Worm (Caenorhabditis elegans) whole organism, L4 larva: ENCODE results near the gene R09E10.6.
A peak's percentile ranks its signal among the peaks of the same experiment; 100 is the strongest.

Source experiments
- F10B5.3 ChIP-seq: sonication (generic microtip); optimal IDR thresholded peaks from 2 replicates; lab custom pipeline; 2016; ENCODE audit warnings: mild to moderate bottlenecking, missing genetic modification characterization, missing compliant biosample characterization
- F37D6.2 ChIP-seq: sonication (generic microtip); optimal IDR thresholded peaks from 2 replicates; lab custom pipeline; 2016; ENCODE audit warnings: mild to moderate bottlenecking, missing genetic modification characterization, missing compliant biosample characterization
- F49E8.2 ChIP-seq: sonication (generic microtip); optimal IDR thresholded peaks from 2 replicates; lab custom pipeline; 2016; ENCODE audit warnings: missing compliant biosample characterization, mild to moderate bottlenecking, missing genetic modification characterization, borderline replicate concordance
- R02D3.7 ChIP-seq: fragments of 150-350 bp; sonication (generic microtip); optimal IDR thresholded peaks from 3 replicates; lab custom pipeline; 2014; ENCODE audit warnings: missing biosample characterization, missing genetic modification characterization
- ZK337.2 ChIP-seq: fragments of 200-800 bp; sonication (Bioruptor generic); IDR thresholded peaks from 2 replicates; pipeline ENCODE4 v1.3.6; 2022; ENCODE audit warnings: missing genetic modification reagents, missing genetic modification characterization, missing compliant biosample characterization
- aha-1 ChIP-seq: fragments of 150-350 bp; peaks from one replicate; lab custom pipeline; 2014; ENCODE audit warnings: missing biosample characterization, missing genetic modification characterization
- attf-4 ChIP-seq: sonication (generic microtip); optimal IDR thresholded peaks from 3 replicates; lab custom pipeline; 2017; ENCODE audit warnings: missing biosample characterization, missing genetic modification characterization
- ceh-20 ChIP-seq: fragments of 200-800 bp; sonication (Bioruptor generic); IDR thresholded peaks from 2 replicates; pipeline ENCODE4 v1.3.6; 2022; ENCODE audit warnings: missing genetic modification reagents, missing genetic modification characterization, missing compliant biosample characterization
- ceh-32 ChIP-seq: sonication (generic microtip); optimal IDR thresholded peaks from 2 replicates; lab custom pipeline; 2016; ENCODE audit warnings: mild to moderate bottlenecking, missing genetic modification characterization, missing compliant biosample characterization; ENCODE audit not compliant: poor library complexity
- ceh-82 ChIP-seq: sonication (generic microtip); optimal IDR thresholded peaks from 2 replicates; lab custom pipeline; 2017; ENCODE audit warnings: missing biosample characterization, missing genetic modification characterization
- ctbp-1 ChIP-seq: fragments of 200-800 bp; sonication (Bioruptor generic); IDR thresholded peaks from 2 replicates; pipeline ENCODE4 v1.3.6; 2022; ENCODE audit warnings: missing genetic modification reagents, missing genetic modification characterization, missing compliant biosample characterization
- daf-12 ChIP-seq: fragments of 150-350 bp; optimal IDR thresholded peaks from 2 replicates; lab custom pipeline; 2014; ENCODE audit warnings: missing biosample characterization, missing genetic modification reagents, missing genetic modification characterization
- dpl-1 ChIP-seq: fragments of 150-350 bp; optimal IDR thresholded peaks from 2 replicates; lab custom pipeline; 2014; ENCODE audit warnings: missing biosample characterization, missing genetic modification reagents, missing genetic modification characterization
- duxl-1 ChIP-seq: sonication (generic microtip); optimal IDR thresholded peaks from 2 replicates; lab custom pipeline; 2016; ENCODE audit warnings: mild to moderate bottlenecking, missing genetic modification characterization, moderate library complexity, missing compliant biosample characterization; ENCODE audit not compliant: poor library complexity
- egl-27 ChIP-seq: sonication (generic microtip); optimal IDR thresholded peaks from 3 replicates; lab custom pipeline; 2017; ENCODE audit warnings: missing biosample characterization, missing genetic modification reagents, missing genetic modification characterization
- egl-43 ChIP-seq: fragments of 200-800 bp; sonication (Bioruptor generic); IDR thresholded peaks from 2 replicates; pipeline ENCODE4 v1.3.6; 2022; ENCODE audit warnings: missing genetic modification reagents, missing genetic modification characterization, missing compliant biosample characterization
- fkh-10 ChIP-seq: fragments of 150-350 bp; optimal IDR thresholded peaks from 2 replicates; lab custom pipeline; 2014; ENCODE audit warnings: missing biosample characterization, missing genetic modification reagents, missing genetic modification characterization
- hlh-30 ChIP-seq: sonication (generic microtip); optimal IDR thresholded peaks from 2 replicates; lab custom pipeline; 2017; ENCODE audit warnings: antibody characterized with exemption, mild to moderate bottlenecking, missing genetic modification characterization, missing compliant biosample characterization; ENCODE audit not compliant: insufficient read depth
- hmg-1.1 ChIP-seq: fragments of 200-800 bp; sonication (Bioruptor generic); IDR thresholded peaks from 2 replicates; pipeline ENCODE4 v1.3.6; 2022; ENCODE audit warnings: missing genetic modification reagents, missing genetic modification characterization, missing compliant biosample characterization
- lin-1 ChIP-seq: fragments of 200-800 bp; sonication (Bioruptor generic); IDR thresholded peaks from 2 replicates; pipeline ENCODE4 v1.3.6; 2022; ENCODE audit warnings: missing genetic modification reagents, missing genetic modification characterization, missing compliant biosample characterization
- lin-13 ChIP-seq: fragments of 150-350 bp; optimal IDR thresholded peaks from 2 replicates; lab custom pipeline; 2014; ENCODE audit warnings: missing biosample characterization, missing genetic modification reagents, missing genetic modification characterization
- lin-29 ChIP-seq: fragments of 200-800 bp; sonication (Bioruptor generic); IDR thresholded peaks from 2 replicates; pipeline ENCODE4 v1.3.6; 2022; ENCODE audit warnings: missing genetic modification reagents, missing genetic modification characterization, missing compliant biosample characterization
- lin-38 ChIP-seq: fragments of 200-800 bp; sonication (Bioruptor generic); IDR thresholded peaks from 2 replicates; pipeline ENCODE4 v1.3.6; 2022; ENCODE audit warnings: missing genetic modification reagents, missing genetic modification characterization, missing compliant biosample characterization
- lir-3 ChIP-seq: sonication (generic microtip); optimal IDR thresholded peaks from 2 replicates; lab custom pipeline; 2016; ENCODE audit warnings: mild to moderate bottlenecking, missing genetic modification characterization, missing compliant biosample characterization
- madf-9 ChIP-seq: fragments of 200-800 bp; sonication (Bioruptor generic); conservative IDR thresholded peaks from 2 replicates; pipeline ENCODE4 v1.3.6; 2022; ENCODE audit warnings: missing genetic modification reagents, missing genetic modification characterization, missing compliant biosample characterization
- mxl-3 ChIP-seq: fragments of 200-800 bp; sonication (Bioruptor generic); optimal IDR thresholded peaks from 2 replicates; lab custom pipeline; 2018; ENCODE audit warnings: mild to moderate bottlenecking, missing genetic modification characterization, missing compliant biosample characterization
- nhr-11 ChIP-seq: fragments of 150-350 bp; optimal IDR thresholded peaks from 2 replicates; lab custom pipeline; 2014; ENCODE audit warnings: missing biosample characterization, missing genetic modification characterization
- nhr-42 ChIP-seq: fragments of 200-800 bp; sonication (Bioruptor generic); IDR thresholded peaks from 2 replicates; pipeline ENCODE4 v1.3.6; 2022; ENCODE audit warnings: missing genetic modification characterization, missing compliant biosample characterization
- nhr-6 ChIP-seq: fragments of 150-350 bp; optimal IDR thresholded peaks from 2 replicates; lab custom pipeline; 2014; ENCODE audit warnings: missing biosample characterization, missing genetic modification characterization
- nhr-76 ChIP-seq: fragments of 150-350 bp; optimal IDR thresholded peaks from 2 replicates; lab custom pipeline; 2014; ENCODE audit warnings: missing biosample characterization, missing genetic modification characterization
- nhr-77 ChIP-seq: fragments of 150-350 bp; optimal IDR thresholded peaks from 2 replicates; lab custom pipeline; 2014; ENCODE audit warnings: missing biosample characterization, missing genetic modification characterization
- pha-4 ChIP-seq, 2 experiments: fragments of 150-350 bp in 1 of 2; fragments of 200-800 bp in 1 of 2; sonication (Bioruptor generic) in 1 of 2; IDR thresholded peaks in 1 of 2; optimal IDR thresholded peaks in 1 of 2; 2 replicates each; pipeline versions ENCODE4 v1.3.6 to Lab custom; 2014 to 2022; ENCODE audit warnings: missing genetic modification characterization in 2 of 2, missing genetic modification reagents in 2 of 2, missing biosample characterization in 1 of 2, missing compliant biosample characterization in 1 of 2
- php-3 ChIP-seq: fragments of 200-800 bp; sonication (Bioruptor generic); IDR thresholded peaks from 2 replicates; pipeline ENCODE4 v1.3.6; 2022; ENCODE audit warnings: missing genetic modification reagents, missing genetic modification characterization, missing compliant biosample characterization
- rbr-2 ChIP-seq: sonication (generic microtip); optimal IDR thresholded peaks from 2 replicates; lab custom pipeline; 2016; ENCODE audit warnings: missing genotype, missing genetic modification characterization, missing compliant biosample characterization
- sdz-12 ChIP-seq: fragments of 200-800 bp; sonication (Bioruptor generic); optimal IDR thresholded peaks from 2 replicates; lab custom pipeline; 2018; ENCODE audit warnings: mild to moderate bottlenecking, missing genetic modification characterization, missing compliant biosample characterization
- set-16 ChIP-seq: fragments of 200-800 bp; sonication (Bioruptor generic); IDR thresholded peaks from 2 replicates; pipeline ENCODE4 v1.3.6; 2022; ENCODE audit warnings: missing genetic modification reagents, missing genetic modification characterization, missing compliant biosample characterization
- snpc-4 ChIP-seq: fragments of 150-350 bp; optimal IDR thresholded peaks from 2 replicates; lab custom pipeline; 2014; ENCODE audit warnings: missing biosample characterization, missing genetic modification characterization
- tra-1 ChIP-seq: fragments of 200-800 bp; sonication (Bioruptor generic); IDR thresholded peaks from 2 replicates; pipeline ENCODE4 v1.3.6; 2022; ENCODE audit warnings: missing genetic modification reagents, missing genetic modification characterization, missing compliant biosample characterization
- unc-62 ChIP-seq, 3 experiments: fragments of 150-350 bp in 1 of 3; sonication (generic microtip); optimal IDR thresholded peaks in 2 of 3; peaks in 1 of 3; 1 replicate in 1 of 3; 2 replicates in 2 of 3; lab custom pipeline; 2014 to 2017; ENCODE audit warnings: missing biosample characterization in 3 of 3, missing genetic modification characterization in 3 of 3, missing genetic modification reagents in 3 of 3, missing genotype in 1 of 3
- zag-1 ChIP-seq: fragments of 150-350 bp; optimal IDR thresholded peaks from 2 replicates; lab custom pipeline; 2014; ENCODE audit warnings: missing biosample characterization, missing genetic modification characterization
- zfp-2 ChIP-seq: sonication (generic microtip); optimal IDR thresholded peaks from 2 replicates; lab custom pipeline; 2016; ENCODE audit warnings: mild to moderate bottlenecking, missing genetic modification characterization, missing compliant biosample characterization
- zip-2 ChIP-seq: fragments of 150-350 bp; optimal IDR thresholded peaks from 2 replicates; lab custom pipeline; 2014; ENCODE audit warnings: missing biosample characterization, missing genetic modification characterization
- ztf-7 ChIP-seq: fragments of 150-350 bp; optimal IDR thresholded peaks from 2 replicates; lab custom pipeline; 2014; ENCODE audit warnings: missing biosample characterization, missing genetic modification characterization

Gene R09E10.6

DNA sequence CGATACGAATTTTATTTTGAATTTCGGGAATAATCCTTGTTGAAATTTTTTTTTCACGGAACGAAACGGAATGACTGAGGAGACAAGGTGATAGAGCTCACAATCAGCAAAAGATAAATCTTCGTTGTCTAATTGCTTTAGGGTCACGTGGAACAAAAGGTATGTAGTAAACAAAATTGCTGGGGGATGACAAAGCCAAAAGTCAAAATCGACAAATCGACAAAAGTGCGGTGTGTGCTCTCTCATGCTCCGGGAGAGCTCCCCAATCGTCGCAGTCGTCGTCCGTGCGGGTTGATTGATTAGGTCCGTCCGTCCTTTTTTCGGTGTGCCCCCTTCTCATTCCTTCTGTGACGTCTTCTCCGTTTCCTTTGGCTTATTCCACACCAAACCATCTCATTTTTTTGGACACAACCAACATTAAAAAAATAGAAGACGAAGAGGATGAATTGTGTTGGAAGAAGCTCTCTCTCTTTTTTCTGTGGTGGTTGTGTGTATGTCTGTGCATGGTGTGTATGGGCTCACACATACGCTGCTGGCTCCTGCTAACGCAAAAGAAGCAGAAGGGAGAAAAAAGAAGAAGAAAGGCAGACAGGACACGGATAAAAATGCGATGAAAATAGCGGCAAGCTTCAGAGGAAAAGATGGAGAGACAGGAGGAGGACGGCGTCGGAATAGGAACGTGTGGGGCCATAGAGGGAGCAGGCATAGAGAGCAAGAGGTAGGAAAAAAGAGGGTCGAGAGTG, 47.9 kb upstream of the R09E10.6 start:
- no peak for TF ChIP-seq zip-2 (tag; lab: Kevin White, UChicago)
- peak; percentile 55 for TF ChIP-seq rbr-2 (tag; lab: Kevin White, UChicago)
- TF ChIP-seq R02D3.7 (tag; lab: Kevin White, UChicago), result no peak
- TF ChIP-seq fkh-10, result peak; percentile 35
- no peak for TF ChIP-seq mxl-3 (GFP tag; lab: Kevin White, UChicago)
- TF ChIP-seq egl-43, result 0 out of 2 replicates have a peak, but pooled peaks have one; percentile 17
- TF ChIP-seq pha-4 (GFP tag; IDR thresholded peaks at IDR 0.05; lab: Robert Waterston, UW), result peak; percentile 7; the same call in 1 of the 2 replicates
- TF ChIP-seq pha-4 (tag; optimal IDR thresholded peaks at IDR 0.05; lab: Kevin White, UChicago), result no peak
- no peak for TF ChIP-seq duxl-1 (tag; lab: Kevin White, UChicago)
- peak; percentile 36; the same call in 1 of the 2 replicates for TF ChIP-seq hmg-1.1
- peak; percentile 48 for TF ChIP-seq set-16 (GFP tag; lab: Robert Waterston, UW)
- TF ChIP-seq F37D6.2 (tag; lab: Kevin White, UChicago), result peak; percentile 1
- 0 out of 2 replicates have a peak, but pooled peaks have one; percentile 53 for TF ChIP-seq ceh-20 (GFP tag; lab: Robert Waterston, UW)
- TF ChIP-seq nhr-76 (tag; lab: Kevin White, UChicago), result no peak
- TF ChIP-seq zag-1, result no peak
- TF ChIP-seq F10B5.3, result peak; percentile 1
- peak; percentile 99 for TF ChIP-seq aha-1
- peak; percentile 33 for TF ChIP-seq hlh-30 (tag; lab: Kevin White, UChicago)
- TF ChIP-seq lir-3 (tag; lab: Kevin White, UChicago), result no peak
- TF ChIP-seq tra-1, result no peak
- TF ChIP-seq unc-62 (GFP tag; optimal IDR thresholded peaks at IDR 0.05 in 1 of 2; lab: Kevin White, UChicago), result peak in 1 of 2 experiments; percentile 73
- TF ChIP-seq unc-62 (tag; optimal IDR thresholded peaks at IDR 0.05; lab: Kevin White, UChicago), result no peak
- peak; percentile 1 for TF ChIP-seq ceh-32
- TF ChIP-seq ctbp-1 (GFP tag; lab: Robert Waterston, UW), result peak; percentile 62; the same call in 1 of the 2 replicates

DNA sequence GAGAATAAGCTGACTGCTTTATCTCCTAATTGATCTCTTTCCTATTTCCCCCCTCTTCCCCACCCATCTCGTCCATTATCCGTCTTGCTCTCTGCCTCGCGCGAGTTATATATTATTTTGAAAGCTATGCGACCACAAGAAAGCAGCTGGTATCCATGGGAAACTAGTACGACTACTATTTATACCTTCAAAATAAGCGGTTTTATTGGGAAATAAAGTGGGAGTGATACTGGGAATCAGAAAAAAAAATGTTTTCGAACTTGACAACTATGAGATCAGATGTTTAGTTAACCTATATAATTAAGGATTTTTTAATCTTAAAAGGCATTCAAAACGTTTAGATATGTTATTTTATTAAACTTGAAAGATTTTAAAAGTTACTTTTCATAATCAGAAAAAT, 45.8 kb upstream of the R09E10.6 start:
- no peak for TF ChIP-seq snpc-4 (tag; lab: Kevin White, UChicago)
- peak; percentile 9 for TF ChIP-seq nhr-11 (tag; lab: Kevin White, UChicago)
- no peak for TF ChIP-seq ztf-7 (tag; lab: Kevin White, UChicago)
- TF ChIP-seq, all 104 proteins: peak for 1

DNA sequence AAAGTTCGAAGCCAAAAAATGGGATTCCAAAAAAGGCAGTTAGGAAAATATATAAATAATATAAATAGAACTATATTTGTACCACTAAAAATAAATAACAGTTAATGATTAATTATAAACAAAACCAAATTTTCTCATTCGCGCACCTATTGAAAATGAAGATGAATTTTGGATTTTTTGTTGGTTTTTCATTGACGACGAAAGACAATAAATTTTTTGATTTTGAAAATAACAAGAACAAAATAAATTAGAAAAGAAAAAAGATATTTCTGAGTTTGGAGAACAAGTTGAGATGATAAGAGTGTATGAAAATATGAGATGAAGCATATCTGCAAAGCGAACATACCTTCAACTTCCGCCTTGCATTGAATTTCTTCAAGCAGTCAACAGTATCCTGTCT, 43.4 kb upstream of the R09E10.6 start:
- peak; percentile 92 for TF ChIP-seq aha-1
- TF ChIP-seq nhr-76 (tag; lab: Kevin White, UChicago), result no peak

DNA sequence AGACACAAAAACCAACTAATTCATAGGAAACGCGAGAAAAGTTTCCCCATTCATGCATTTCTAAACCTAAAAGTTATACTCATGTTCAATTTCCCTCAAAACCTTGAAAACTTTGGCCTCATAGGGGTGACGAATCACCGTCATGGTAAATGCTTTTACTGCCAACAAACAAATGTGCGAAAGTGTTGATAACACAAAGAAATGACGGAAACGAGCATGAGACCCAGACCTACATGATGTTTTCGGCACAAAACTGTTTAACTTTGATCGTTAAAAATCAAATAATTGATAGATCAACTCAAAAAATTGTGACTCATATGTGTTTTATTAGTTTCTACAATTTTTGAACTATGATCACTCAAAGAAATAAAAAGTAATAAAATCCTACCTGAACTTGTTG, 38.0 kb upstream of the R09E10.6 start:
- TF ChIP-seq sdz-12 (GFP tag; lab: Kevin White, UChicago) (no peak), duxl-1 (tag; lab: Kevin White, UChicago) (no peak), nhr-11 (tag; lab: Kevin White, UChicago) (no peak), nhr-6 (tag; lab: Kevin White, UChicago) (no peak), daf-12 (tag; lab: Kevin White, UChicago) (no peak), madf-9 (GFP tag; lab: Robert Waterston, UW) (no peak), lin-1 (peak; percentile 72; the same call in 1 of the 2 replicates), lin-38 (GFP tag; lab: Robert Waterston, UW) (no peak), ceh-82 (tag; lab: Kevin White, UChicago) (no peak), F49E8.2 (no peak), nhr-42 (GFP tag; lab: Robert Waterston, UW) (no peak), zfp-2 (no peak), php-3 (peak; percentile 81), ceh-32 (no peak), egl-27 (tag; lab: Kevin White, UChicago) (no peak), nhr-77 (peak; percentile 78), R02D3.7 (tag; lab: Kevin White, UChicago) (no peak), aha-1 (no peak), ZK337.2 (GFP tag; lab: Robert Waterston, UW) (no peak), dpl-1 (GFP tag; lab: Kevin White, UChicago) (no peak), attf-4 (tag; lab: Kevin White, UChicago) (no peak), lin-29 (GFP tag; lab: Robert Waterston, UW) (no peak), zip-2 (tag; lab: Kevin White, UChicago) (no peak), lin-13 (GFP tag; lab: Kevin White, UChicago) (no peak), ctbp-1 (GFP tag; lab: Robert Waterston, UW) (no peak), mxl-3 (GFP tag; lab: Kevin White, UChicago) (peak; percentile 18)
